Fruit fly (Drosophila melanogaster): ENCODE measurements around the gene CG33764.

The CG33764 gene

dm6 chr3L:4283428-4284089 is 16.3 kb upstream of the CG33764 start, which contains the start of the genes srw and CG1316:
srw (minus strand) TSS chr3L:4283478.
CG1316 (plus strand) TSS chr3L:4283851.
- TF ChIP-seq sage (GFP tag; optimal IDR thresholded peaks at IDR 0.05), result no peak
- no peak for TF ChIP-seq dsf (GFP tag; optimal IDR thresholded peaks at IDR 0.05; ENCODE audit: borderline replicate concordance)
- no peak for TF ChIP-seq Dfd (GFP tag; optimal IDR thresholded peaks at IDR 0.05)
- TF ChIP-seq dmrt93B (GFP tag; optimal IDR thresholded peaks at IDR 0.05), result no peak
- no peak for TF ChIP-seq Dif (GFP tag; optimal IDR thresholded peaks at IDR 0.05; ENCODE audit: partially characterized antibody)
- TF ChIP-seq Hr83 (GFP tag; optimal IDR thresholded peaks at IDR 0.05; ENCODE audit: poor library complexity, severe bottlenecking), result no peak
- no peak for TF ChIP-seq jim (GFP tag; optimal IDR thresholded peaks at IDR 0.05)
- peak; percentile 44 for TF ChIP-seq Hnf4 (GFP tag; optimal IDR thresholded peaks at IDR 0.05)
- TF ChIP-seq fru (GFP tag; optimal IDR thresholded peaks at IDR 0.05), result no peak
- peak; percentile 45 for TF ChIP-seq h (GFP tag; optimal IDR thresholded peaks at IDR 0.05)
- TF ChIP-seq HLH106 (tag; optimal IDR thresholded peaks at IDR 0.05), result no peak
- TF ChIP-seq pan (optimal IDR thresholded peaks at IDR 0.05), result no peak
- TF ChIP-seq Myc (optimal IDR thresholded peaks at IDR 0.05), result no peak
- no peak for TF ChIP-seq Mio (GFP tag; optimal IDR thresholded peaks at IDR 0.05)

- TF ChIP-seq ey (GFP tag; optimal IDR thresholded peaks at IDR 0.05) (peak; percentile 41), sv (GFP tag; optimal IDR thresholded peaks at IDR 0.05) (peak; percentile 9), CrebA (GFP tag; optimal IDR thresholded peaks at IDR 0.05; ENCODE audit: borderline replicate concordance) (no peak), psq (GFP tag; optimal IDR thresholded peaks at IDR 0.05) (peak; percentile 22), Hnf4 (GFP tag; optimal IDR thresholded peaks at IDR 0.05) (no peak), Hr83 (GFP tag; optimal IDR thresholded peaks at IDR 0.05; ENCODE audit: poor library complexity, severe bottlenecking) (peak; percentile 70), lola (GFP tag; optimal IDR thresholded peaks at IDR 0.05) (no peak), Mio (GFP tag; optimal IDR thresholded peaks at IDR 0.05) (no peak), OdsH (GFP tag; optimal IDR thresholded peaks at IDR 0.05) (peak; percentile 32), dsf (GFP tag; optimal IDR thresholded peaks at IDR 0.05; ENCODE audit: borderline replicate concordance) (no peak), CG9705 (GFP tag; optimal IDR thresholded peaks at IDR 0.05) (no peak), Myc (optimal IDR thresholded peaks at IDR 0.05) (peak; percentile 57)
These were observed 15.3 kb upstream of the CG33764 start, which contains the start of gene CG11583 for dm6 chr3L:4282627-4283026. CG11583 (minus strand) TSS chr3L:4282817.

DNA sequence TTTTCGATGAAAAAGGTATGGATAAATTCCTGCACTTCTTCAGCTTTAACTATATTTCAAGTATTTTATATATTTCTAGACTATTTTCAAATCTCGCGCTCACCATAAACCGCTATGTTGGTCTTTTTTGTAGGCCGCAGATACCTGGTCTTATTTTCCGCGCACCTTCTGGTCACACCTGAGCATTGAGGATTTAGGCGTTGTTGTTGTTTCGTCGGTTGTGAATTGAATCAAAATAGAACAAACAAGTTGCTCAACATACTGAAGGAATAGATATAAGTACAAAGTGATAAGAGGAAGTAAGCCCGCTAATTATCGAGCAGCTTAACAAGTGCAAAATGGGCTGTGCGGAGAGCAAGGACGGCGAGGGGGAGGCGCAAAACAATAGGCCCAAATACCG is 10.5 kb upstream of the CG33764 start, which contains the start of gene Ctl1:
Gene Ctl1, plus strand, starts transcription at position 167 of the 400 bp plus-strand sequence.
- TF ChIP-seq dmrt93B (GFP tag; optimal IDR thresholded peaks at IDR 0.05), result no peak
- TF ChIP-seq lola (GFP tag; optimal IDR thresholded peaks at IDR 0.05), result no peak
- TF ChIP-seq tai (GFP tag; optimal IDR thresholded peaks at IDR 0.05), result no peak
- no peak for TF ChIP-seq HLH106 (tag; optimal IDR thresholded peaks at IDR 0.05)
- no peak for TF ChIP-seq Jra (GFP tag; optimal IDR thresholded peaks at IDR 0.05)

dm6 chr3L:4272167-4272773 is 5.0 kb upstream of the CG33764 start:
- TF ChIP-seq brk (GFP tag; optimal IDR thresholded peaks at IDR 0.05) (no peak), psq (GFP tag; optimal IDR thresholded peaks at IDR 0.05) (peak; percentile 10)

DNA sequence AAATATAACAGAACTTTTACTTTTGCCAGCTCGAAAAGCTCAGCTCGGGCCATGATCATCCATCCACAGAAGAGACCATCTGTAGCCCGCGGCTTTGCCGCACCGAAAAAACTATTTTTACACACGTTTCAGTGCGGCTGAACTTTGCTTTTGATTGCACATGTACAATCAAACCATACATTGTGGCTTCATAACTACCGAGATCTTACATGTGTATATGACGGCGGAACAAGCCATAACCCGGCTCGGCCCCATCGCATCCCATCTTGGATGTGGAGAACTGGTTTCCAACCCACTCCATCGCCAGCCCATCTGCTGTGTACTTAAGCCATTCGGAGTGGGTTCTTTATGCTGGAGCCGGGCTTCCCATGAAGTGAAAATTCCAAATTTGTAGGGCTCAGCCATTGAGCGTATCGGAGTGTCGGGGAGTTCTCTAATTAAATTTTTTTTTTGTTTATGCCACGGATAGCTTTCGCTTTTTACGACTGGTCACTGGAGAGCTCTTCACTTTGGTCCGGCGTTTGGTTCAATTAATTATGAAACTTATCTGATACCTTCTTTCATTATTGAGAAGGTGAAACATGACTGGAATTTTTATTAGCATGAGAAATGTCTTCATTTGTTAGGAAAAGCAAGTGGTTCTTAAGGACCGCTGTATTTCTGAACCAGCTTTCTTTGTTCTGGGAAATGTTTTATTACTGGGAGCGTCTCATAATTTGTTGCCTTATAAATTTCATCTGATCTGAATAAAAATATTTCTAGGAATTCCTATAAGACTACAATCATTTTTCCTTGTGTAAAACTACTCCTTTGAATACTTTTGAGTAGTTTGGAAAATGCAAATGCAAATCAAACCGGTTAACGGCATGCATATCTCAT is 3.9 kb upstream of the CG33764 start:
- TF ChIP-seq Rel (GFP tag; optimal IDR thresholded peaks at IDR 0.05) (no peak), Rel (tag; optimal IDR thresholded peaks at IDR 0.05) (peak; percentile 1), Hr83 (GFP tag; optimal IDR thresholded peaks at IDR 0.05; ENCODE audit: poor library complexity, severe bottlenecking) (no peak)

DNA sequence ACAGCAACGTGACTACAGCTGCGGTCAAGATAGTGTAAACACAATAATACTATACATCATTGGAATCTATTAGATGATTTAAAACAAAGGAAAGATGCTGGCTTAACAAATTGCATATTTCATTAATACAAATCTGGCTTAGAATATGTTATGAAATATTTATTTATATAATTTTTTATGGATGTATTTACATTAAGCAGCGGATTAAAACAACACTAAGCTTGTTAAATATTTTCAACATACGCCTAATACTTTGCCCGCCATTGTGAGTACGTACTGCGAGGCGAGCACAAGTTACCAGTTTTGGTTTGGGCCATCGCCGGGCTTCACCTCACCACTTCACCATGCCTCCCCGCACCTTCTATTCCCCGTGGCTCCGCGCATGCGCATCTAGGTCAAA is 2.6 kb upstream of the CG33764 start:
- TF ChIP-seq OdsH (GFP tag; optimal IDR thresholded peaks at IDR 0.05) (peak; percentile 86), Vsx2 (GFP tag; optimal IDR thresholded peaks at IDR 0.05; ENCODE audit: partially characterized antibody) (no peak), tai (GFP tag; optimal IDR thresholded peaks at IDR 0.05) (no peak), CG9705 (GFP tag; optimal IDR thresholded peaks at IDR 0.05) (peak; percentile 61), ey (GFP tag; optimal IDR thresholded peaks at IDR 0.05) (peak; percentile 55), dl (GFP tag; optimal IDR thresholded peaks at IDR 0.05; ENCODE audit: insufficient read depth in 1 of 2, partially characterized antibody in 2 of 2) (no peak), N (GFP tag; optimal IDR thresholded peaks at IDR 0.05) (no peak), dmrt93B (GFP tag; optimal IDR thresholded peaks at IDR 0.05) (peak; percentile 75), sv (GFP tag; optimal IDR thresholded peaks at IDR 0.05) (peak; percentile 3), Mio (GFP tag; optimal IDR thresholded peaks at IDR 0.05) (no peak), Hnf4 (GFP tag; optimal IDR thresholded peaks at IDR 0.05) (peak; percentile 52), Sp1 (GFP tag; optimal IDR thresholded peaks at IDR 0.05) (peak; percentile 90), Dfd (GFP tag; optimal IDR thresholded peaks at IDR 0.05) (no peak), HLH106 (tag; optimal IDR thresholded peaks at IDR 0.05) (peak; percentile 90), h (GFP tag; optimal IDR thresholded peaks at IDR 0.05) (peak; percentile 83), Rel (GFP tag; optimal IDR thresholded peaks at IDR 0.05) (peak; percentile 50), Rel (tag; optimal IDR thresholded peaks at IDR 0.05) (peak; percentile 63), Myc (optimal IDR thresholded peaks at IDR 0.05) (no peak), psq (GFP tag; optimal IDR thresholded peaks at IDR 0.05) (peak; percentile 75), Abd-B (GFP tag; optimal IDR thresholded peaks at IDR 0.05) (no peak), woc (GFP tag; optimal IDR thresholded peaks at IDR 0.05) (peak; percentile 53), Hr78 (GFP tag; optimal IDR thresholded peaks at IDR 0.05) (no peak), jim (GFP tag; optimal IDR thresholded peaks at IDR 0.05) (no peak)
